Fruit fly (Drosophila melanogaster) whole organism, pupa: ENCODE measurements around the gene Septin2.

ENCODE experiments used
- CG10348 ChIP-seq: fragments of 200-800 bp; sonication (Bioruptor generic); IDR thresholded peaks from 2 replicates; pipeline ENCODE4 v1.3.6; 2022; ENCODE audit warnings: missing biosample characterization, missing genetic modification characterization
- CG12605 ChIP-seq: fragments of 200-800 bp; sonication (Bioruptor generic); IDR thresholded peaks from 2 replicates; pipeline ENCODE4 v1.3.6; 2022; ENCODE audit warnings: missing biosample characterization, missing genetic modification characterization
- CG13204 ChIP-seq: fragments of 200-800 bp; sonication (Bioruptor generic); optimal IDR thresholded peaks from 2 replicates; lab custom pipeline; 2018; ENCODE audit warnings: missing biosample characterization, mild to moderate bottlenecking, missing genetic modification characterization, moderate library complexity
- CG14655 ChIP-seq: fragments of 200-800 bp; sonication (Bioruptor generic); optimal IDR thresholded peaks from 3 replicates; lab custom pipeline; 2017; ENCODE audit warnings: mild to moderate bottlenecking, missing biosample characterization, missing genetic modification reagents, missing genetic modification characterization
- CG15710 ChIP-seq: fragments of 200-800 bp; sonication (Bioruptor generic); optimal IDR thresholded peaks from 2 replicates; lab custom pipeline; 2018; ENCODE audit warnings: missing biosample characterization, mild to moderate bottlenecking, missing genetic modification characterization, moderate library complexity
- CG17806 ChIP-seq: fragments of 200-800 bp; sonication (Bioruptor generic); optimal IDR thresholded peaks from 2 replicates; lab custom pipeline; 2018; ENCODE audit warnings: missing biosample characterization, mild to moderate bottlenecking, missing genetic modification characterization, moderate library complexity
- CG32121 ChIP-seq: fragments of 200-800 bp; sonication (Bioruptor generic); IDR thresholded peaks from 2 replicates; pipeline ENCODE4 v1.3.6; 2022; ENCODE audit warnings: missing biosample characterization, missing genetic modification characterization
- CG34367 ChIP-seq: fragments of 200-800 bp; sonication (Bioruptor generic); optimal IDR thresholded peaks from 2 replicates; lab custom pipeline; 2018; ENCODE audit warnings: missing biosample characterization, mild to moderate bottlenecking, missing genetic modification characterization
- CG4496 ChIP-seq: fragments of 200-800 bp; sonication (Bioruptor generic); IDR thresholded peaks from 3 replicates; pipeline ENCODE4 v1.3.6; 2022; ENCODE audit warnings: missing biosample characterization, missing genetic modification characterization
- CG8159 ChIP-seq: fragments of 200-800 bp; sonication (Bioruptor generic); optimal IDR thresholded peaks from 3 replicates; lab custom pipeline; 2018; ENCODE audit warnings: missing biosample characterization, mild to moderate bottlenecking, missing genetic modification characterization, moderate library complexity
- CG8301 ChIP-seq: fragments of 200-800 bp; sonication (Bioruptor generic); optimal IDR thresholded peaks from 2 replicates; lab custom pipeline; 2018; ENCODE audit warnings: missing biosample characterization, mild to moderate bottlenecking, missing genetic modification characterization
- CG9948 ChIP-seq: fragments of 200-800 bp; sonication (Bioruptor generic); optimal IDR thresholded peaks from 2 replicates; lab custom pipeline; 2018; ENCODE audit warnings: missing biosample characterization, mild to moderate bottlenecking, missing genetic modification characterization, moderate library complexity
- D1 ChIP-seq: fragments of 200-800 bp; sonication (Bioruptor generic); optimal IDR thresholded peaks from 2 replicates; lab custom pipeline; 2018; ENCODE audit warnings: missing biosample characterization, mild to moderate bottlenecking, missing genetic modification characterization, moderate library complexity
- EcR ChIP-seq: fragments of 200-800 bp; sonication (Bioruptor generic); optimal IDR thresholded peaks from 3 replicates; lab custom pipeline; 2019; ENCODE audit warnings: missing biosample characterization, missing genetic modification characterization, mild to moderate bottlenecking, moderate library complexity, missing genetic modification reagents
- Ets98B ChIP-seq: fragments of 200-800 bp; sonication (Bioruptor generic); IDR thresholded peaks from 2 replicates; pipeline ENCODE4 v1.3.6; 2022; ENCODE audit warnings: missing biosample characterization, missing genetic modification characterization
- Pif1A ChIP-seq: fragments of 200-800 bp; sonication (Bioruptor generic); optimal IDR thresholded peaks from 3 replicates; lab custom pipeline; 2016; ENCODE audit warnings: missing biosample characterization, missing genetic modification characterization
- Pif1B ChIP-seq: fragments of 200-800 bp; sonication (Bioruptor generic); optimal IDR thresholded peaks from 3 replicates; lab custom pipeline; 2016; ENCODE audit warnings: missing biosample characterization, missing genetic modification characterization
- Snoo ChIP-seq: fragments of 200-800 bp; sonication (Bioruptor generic); optimal IDR thresholded peaks from 3 replicates; lab custom pipeline; 2017; ENCODE audit warnings: missing biosample characterization, mild to moderate bottlenecking, missing genetic modification characterization, inconsistent platforms
- fd96Ca ChIP-seq: fragments of 200-800 bp; sonication (Bioruptor generic); IDR thresholded peaks from 3 replicates; pipeline ENCODE4 v1.3.6; 2022; ENCODE audit warnings: missing biosample characterization, missing genetic modification characterization
- gl ChIP-seq: fragments of 200-800 bp; sonication (Bioruptor generic); optimal IDR thresholded peaks from 2 replicates; lab custom pipeline; 2018; ENCODE audit warnings: missing biosample characterization, mild to moderate bottlenecking, missing genetic modification characterization
- rn ChIP-seq: fragments of 200-800 bp; sonication (Bioruptor generic); IDR thresholded peaks from 2 replicates; pipeline ENCODE4 v1.3.6; 2022; ENCODE audit warnings: missing biosample characterization, missing genetic modification characterization

Gene Septin2

dm6 chr3R:20560668-20561226, 27.4 kb downstream of the Septin2 start, which contains the start of gene CG5191:
Gene CG5191 (plus strand): TSS chr3R:20560865.
- peak; percentile 11 for TF ChIP-seq CG14655
- no peak for TF ChIP-seq CG13204 (GFP tag; lab: Kevin White, UChicago)
- TF ChIP-seq fd96Ca (GFP tag; lab: Robert Waterston, UW): no peak
- TF ChIP-seq Ets98B (GFP tag; lab: Robert Waterston, UW): peak; percentile 32; the same call in 1 of the 2 replicates
- peak; percentile 33 for TF ChIP-seq EcR (GFP tag; lab: Kevin White, UChicago)
- TF ChIP-seq CG9948 (tag; lab: Kevin White, UChicago): no peak
- TF ChIP-seq CG8301 (tag; lab: Kevin White, UChicago): no peak

- peak; percentile 7 for TF ChIP-seq Snoo (tag; lab: Kevin White, UChicago)
- no peak for TF ChIP-seq rn (GFP tag; lab: Robert Waterston, UW)
- TF ChIP-seq CG32121 (GFP tag; lab: Robert Waterston, UW): peak; percentile 19; the same call in 1 of the 2 replicates
- peak; percentile 6 for TF ChIP-seq Pif1B
- peak; percentile 46 for TF ChIP-seq gl
- peak; percentile 1 for TF ChIP-seq CG17806
- peak; percentile 3 for TF ChIP-seq CG8301 (tag; lab: Kevin White, UChicago)
- no peak for TF ChIP-seq CG9948 (tag; lab: Kevin White, UChicago)
- no peak for TF ChIP-seq CG34367 (tag; lab: Kevin White, UChicago)
- no peak for TF ChIP-seq D1 (tag; lab: Kevin White, UChicago)
- TF ChIP-seq CG8159 (tag; lab: Kevin White, UChicago): peak; percentile 3
- no peak for TF ChIP-seq EcR (GFP tag; lab: Kevin White, UChicago)
- TF ChIP-seq Ets98B (GFP tag; lab: Robert Waterston, UW): no peak
- TF ChIP-seq CG10348: no peak
- TF ChIP-seq CG15710 (tag; lab: Kevin White, UChicago): no peak
- no peak for TF ChIP-seq Pif1A
- TF ChIP-seq CG12605 (GFP tag; lab: Robert Waterston, UW): no peak
- peak; percentile 46 for TF ChIP-seq CG14655
- TF ChIP-seq fd96Ca (GFP tag; lab: Robert Waterston, UW): peak; percentile 52; the same call in 2 of the 3 replicates
- no peak for TF ChIP-seq CG4496 (GFP tag; lab: Robert Waterston, UW)
- TF ChIP-seq CG13204 (GFP tag; lab: Kevin White, UChicago): no peak
These were observed 28.0 kb downstream of the Septin2 start, which contains the start of gene CG15922 for dm6 chr3R:20560019-20560667. Gene CG15922 (minus strand): TSS chr3R:20560280.

- TF ChIP-seq CG15710 (tag; lab: Kevin White, UChicago): no peak
- TF ChIP-seq CG4496 (GFP tag; lab: Robert Waterston, UW): no peak
- TF ChIP-seq CG13204 (GFP tag; lab: Kevin White, UChicago): no peak
- no peak for TF ChIP-seq gl
- no peak for TF ChIP-seq CG8159 (tag; lab: Kevin White, UChicago)
- TF ChIP-seq CG12605 (GFP tag; lab: Robert Waterston, UW): no peak
- no peak for TF ChIP-seq Ets98B (GFP tag; lab: Robert Waterston, UW)
- no peak for TF ChIP-seq rn (GFP tag; lab: Robert Waterston, UW)
- no peak for TF ChIP-seq D1 (tag; lab: Kevin White, UChicago)
- TF ChIP-seq CG17806: no peak
- TF ChIP-seq CG14655: no peak
- no peak for TF ChIP-seq CG9948 (tag; lab: Kevin White, UChicago)
- no peak for TF ChIP-seq CG10348
- no peak for TF ChIP-seq CG8301 (tag; lab: Kevin White, UChicago)
These were observed 30.1 kb downstream of the Septin2 start for dm6 chr3R:20558106-20558489.

- TF ChIP-seq EcR (GFP tag; lab: Kevin White, UChicago) (peak; percentile 18), CG4496 (GFP tag; lab: Robert Waterston, UW) (peak; percentile 84), gl (peak; percentile 14), CG14655 (peak; percentile 63), fd96Ca (GFP tag; lab: Robert Waterston, UW) (peak; percentile 71), Pif1A (no peak), D1 (tag; lab: Kevin White, UChicago) (no peak), CG32121 (GFP tag; lab: Robert Waterston, UW) (peak; percentile 67), CG12605 (GFP tag; lab: Robert Waterston, UW) (peak; percentile 47; the same call in 1 of the 2 replicates), CG10348 (no peak), Ets98B (GFP tag; lab: Robert Waterston, UW) (peak; percentile 41), CG13204 (GFP tag; lab: Kevin White, UChicago) (no peak), CG34367 (tag; lab: Kevin White, UChicago) (peak; percentile 10), CG15710 (tag; lab: Kevin White, UChicago) (peak; percentile 52), rn (GFP tag; lab: Robert Waterston, UW) (peak; percentile 33; the same call in 1 of the 2 replicates), Snoo (tag; lab: Kevin White, UChicago) (peak; percentile 53), CG17806 (peak; percentile 19), Pif1B (peak; percentile 31), CG9948 (tag; lab: Kevin White, UChicago) (no peak), CG8159 (tag; lab: Kevin White, UChicago) (peak; percentile 47), CG8301 (tag; lab: Kevin White, UChicago) (peak; percentile 48)
These were observed 30.6 kb downstream of the Septin2 start, which contains the start of the genes DPCoAC and CG5180 for dm6 chr3R:20557415-20558105. Gene DPCoAC (minus strand): TSS chr3R:20557667. Gene CG5180 (plus strand): TSS chr3R:20557930.

- no peak for TF ChIP-seq CG8159 (tag; lab: Kevin White, UChicago)
- TF ChIP-seq CG8301 (tag; lab: Kevin White, UChicago): no peak
- TF ChIP-seq CG9948 (tag; lab: Kevin White, UChicago): no peak
- TF ChIP-seq CG34367 (tag; lab: Kevin White, UChicago): no peak
- TF ChIP-seq CG10348: no peak
- no peak for TF ChIP-seq CG14655
- TF ChIP-seq CG32121 (GFP tag; lab: Robert Waterston, UW): no peak
- TF ChIP-seq fd96Ca (GFP tag; lab: Robert Waterston, UW): no peak
- no peak for TF ChIP-seq EcR (GFP tag; lab: Kevin White, UChicago)
- no peak for TF ChIP-seq rn (GFP tag; lab: Robert Waterston, UW)
- no peak for TF ChIP-seq Ets98B (GFP tag; lab: Robert Waterston, UW)
- TF ChIP-seq Snoo (tag; lab: Kevin White, UChicago): no peak
- no peak for TF ChIP-seq CG13204 (GFP tag; lab: Kevin White, UChicago)
- TF ChIP-seq gl: no peak
- no peak for TF ChIP-seq Pif1B
- TF ChIP-seq D1 (tag; lab: Kevin White, UChicago): no peak
These were observed 31.1 kb downstream of the Septin2 start for dm6 chr3R:20557114-20557414.
